Fruit fly (Drosophila melanogaster) whole organism, embryonic: ENCODE data around the gene CG31131.
A peak's percentile ranks its signal among the peaks of the same experiment; 100 is the strongest.

Source experiments
- CG10366 ChIP-seq: fragments of 200-800 bp; sonication (Bioruptor generic); IDR thresholded peaks from 2 replicates; pipeline ENCODE4 v1.3.6; 2022; ENCODE audit warnings: missing biosample characterization, missing genetic modification characterization
- CG11456 ChIP-seq: fragments of 200-800 bp; sonication (Bioruptor generic); IDR thresholded peaks from 3 replicates; pipeline ENCODE4 v1.3.6; 2022; ENCODE audit warnings: missing biosample characterization, missing genetic modification characterization
- CG12236 ChIP-seq: fragments of 200-800 bp; sonication (Bioruptor generic); optimal IDR thresholded peaks from 2 replicates; lab custom pipeline; 2016; ENCODE audit warnings: missing biosample characterization, missing genetic modification characterization
- CG12744 ChIP-seq: fragments of 200-800 bp; sonication (Bioruptor generic); optimal IDR thresholded peaks from 2 replicates; lab custom pipeline; 2016; ENCODE audit warnings: missing biosample characterization, missing genetic modification characterization
- CG13287 ChIP-seq: fragments of 200-800 bp; sonication (Bioruptor generic); IDR thresholded peaks from 2 replicates; pipeline ENCODE4 v1.3.6; 2022; ENCODE audit warnings: missing biosample characterization, missing genetic modification characterization; ENCODE audit not compliant: partially characterized antibody
- CG14441 ChIP-seq: fragments of 200-800 bp; sonication (Bioruptor generic); IDR thresholded peaks from 2 replicates; pipeline ENCODE4 v1.3.6; 2022; ENCODE audit warnings: missing biosample characterization, missing genetic modification characterization
- CG17328 ChIP-seq: fragments of 200-800 bp; sonication (Bioruptor generic); IDR thresholded peaks from 2 replicates; pipeline ENCODE4 v1.3.6; 2022; ENCODE audit warnings: missing biosample characterization, missing genetic modification characterization
- CG2199 ChIP-seq: fragments of 200-800 bp; sonication (Bioruptor generic); IDR thresholded peaks from 3 replicates; pipeline ENCODE4 v1.3.6; 2022; ENCODE audit warnings: missing biosample characterization, missing genetic modification characterization
- CG33557 ChIP-seq: fragments of 200-800 bp; sonication (Bioruptor generic); optimal IDR thresholded peaks from 2 replicates; lab custom pipeline; 2019; ENCODE audit warnings: missing biosample characterization, mild to moderate bottlenecking, missing genetic modification characterization, moderate library complexity
- CG34224 ChIP-seq: fragments of 200-800 bp; sonication (Bioruptor generic); IDR thresholded peaks from 3 replicates; pipeline ENCODE4 v1.3.6; 2022; ENCODE audit warnings: missing biosample characterization, missing genetic modification characterization; ENCODE audit not compliant: partially characterized antibody
- CG34422 ChIP-seq: fragments of 200-800 bp; sonication (Bioruptor generic); IDR thresholded peaks from 3 replicates; pipeline ENCODE4 v1.3.6; 2022; ENCODE audit warnings: missing biosample characterization, missing genetic modification characterization
- CG6689 ChIP-seq: fragments of 200-800 bp; sonication (Bioruptor generic); IDR thresholded peaks from 2 replicates; pipeline ENCODE4 v1.3.6; 2022; ENCODE audit warnings: missing biosample characterization, missing genetic modification characterization
- CG6854 ChIP-seq: fragments of 200-800 bp; sonication (Bioruptor generic); optimal IDR thresholded peaks from 3 replicates; lab custom pipeline; 2017; ENCODE audit warnings: missing biosample characterization, mild to moderate bottlenecking, missing genetic modification characterization
- CG8388 ChIP-seq: fragments of 200-800 bp; sonication (Bioruptor generic); optimal IDR thresholded peaks from 2 replicates; lab custom pipeline; 2019; ENCODE audit warnings: missing biosample characterization, mild to moderate bottlenecking, missing genetic modification characterization, moderate library complexity
- CTCF ChIP-seq: fragments of 200-800 bp; sonication (Bioruptor generic); optimal IDR thresholded peaks from 2 replicates; lab custom pipeline; 2017; ENCODE audit warnings: missing biosample characterization, mild to moderate bottlenecking, missing genetic modification characterization, moderate library complexity
- Doc3 ChIP-seq: fragments of 200-800 bp; sonication (Bioruptor generic); IDR thresholded peaks from 3 replicates; pipeline ENCODE4 v1.3.6; 2022; ENCODE audit warnings: missing biosample characterization, missing genetic modification characterization; ENCODE audit not compliant: partially characterized antibody
- E2f2 ChIP-seq: fragments of 200-800 bp; sonication (Bioruptor generic); IDR thresholded peaks from 2 replicates; pipeline ENCODE4 v1.3.6; 2022; ENCODE audit warnings: missing biosample characterization, missing genetic modification characterization
- Eip74EF ChIP-seq, 2 experiments: fragments of 200-800 bp in 1 of 2; fragments of >200 bp in 1 of 2; sonication (Bioruptor generic) in 1 of 2; optimal IDR thresholded peaks; 2 replicates each; lab custom pipeline; 2017 to 2019; ENCODE audit warnings: missing biosample characterization in 2 of 2, missing genetic modification characterization in 2 of 2, mild to moderate bottlenecking in 1 of 2, moderate library complexity in 1 of 2
- Ets65A ChIP-seq: fragments of 200-800 bp; sonication (Bioruptor generic); peaks from one replicate; lab custom pipeline; 2016; ENCODE audit warnings: missing biosample characterization, missing genetic modification characterization
- Fer3 ChIP-seq: fragments of 200-800 bp; sonication (Bioruptor generic); optimal IDR thresholded peaks from 2 replicates; lab custom pipeline; 2018; ENCODE audit warnings: missing biosample characterization, mild to moderate bottlenecking, missing genetic modification characterization, moderate library complexity
- Meics ChIP-seq: fragments of 200-800 bp; sonication (Bioruptor generic); optimal IDR thresholded peaks from 2 replicates; lab custom pipeline; 2017; ENCODE audit warnings: missing biosample characterization, mild to moderate bottlenecking, missing genetic modification characterization
- Mes4 ChIP-seq: fragments of 200-800 bp; sonication (Bioruptor generic); optimal IDR thresholded peaks from 2 replicates; lab custom pipeline; 2016; ENCODE audit warnings: missing biosample characterization, missing genetic modification characterization
- Nf-YB ChIP-seq: fragments of 200-800 bp; sonication (Bioruptor generic); optimal IDR thresholded peaks from 3 replicates; lab custom pipeline; 2019; ENCODE audit warnings: missing biosample characterization, mild to moderate bottlenecking, missing genetic modification characterization, moderate library complexity
- Rfx ChIP-seq: fragments of 200-800 bp; sonication (Bioruptor generic); IDR thresholded peaks from 2 replicates; pipeline ENCODE4 v1.3.6; 2022; ENCODE audit warnings: missing biosample characterization, missing genetic modification characterization
- Scr ChIP-seq: fragments of 200-800 bp; sonication (Bioruptor generic); IDR thresholded peaks from 2 replicates; pipeline ENCODE4 v1.3.6; 2022; ENCODE audit warnings: missing biosample characterization, missing genetic modification characterization; ENCODE audit not compliant: partially characterized antibody
- Sox100B ChIP-seq: fragments of 200-800 bp; sonication (Bioruptor generic); optimal IDR thresholded peaks from 3 replicates; lab custom pipeline; 2018; ENCODE audit warnings: missing biosample characterization, mild to moderate bottlenecking, missing genetic modification characterization
- Sry-β ChIP-seq: fragments of 200-800 bp; sonication (Bioruptor generic); optimal IDR thresholded peaks from 2 replicates; lab custom pipeline; 2018; ENCODE audit warnings: missing biosample characterization, mild to moderate bottlenecking, missing genetic modification characterization, moderate library complexity
- abd-A ChIP-seq: fragments of 200-800 bp; sonication (Bioruptor generic); optimal IDR thresholded peaks from 3 replicates; lab custom pipeline; 2019; ENCODE audit warnings: missing biosample characterization, mild to moderate bottlenecking, missing genetic modification characterization, moderate library complexity
- az2 ChIP-seq: fragments of 200-800 bp; sonication (Bioruptor generic); optimal IDR thresholded peaks from 3 replicates; lab custom pipeline; 2016; ENCODE audit warnings: missing biosample characterization, missing genetic modification characterization
- bcd ChIP-seq: fragments of 200-800 bp; sonication (Bioruptor generic); optimal IDR thresholded peaks from 2 replicates; lab custom pipeline; 2017; ENCODE audit warnings: missing biosample characterization, mild to moderate bottlenecking, missing genetic modification characterization
- bsh ChIP-seq, 2 experiments: fragments of 200-800 bp; sonication (Bioruptor generic); optimal IDR thresholded peaks; 2 replicates each; lab custom pipeline; 2017 to 2018; ENCODE audit warnings: mild to moderate bottlenecking in 2 of 2, missing biosample characterization in 2 of 2, missing genetic modification characterization in 2 of 2, moderate library complexity in 1 of 2
- btn ChIP-seq: fragments of 200-800 bp; sonication (Bioruptor generic); optimal IDR thresholded peaks from 2 replicates; lab custom pipeline; 2016; ENCODE audit warnings: missing biosample characterization, missing genetic modification characterization
- chif ChIP-seq, 2 experiments: fragments of 200-800 bp; sonication (Bioruptor generic); optimal IDR thresholded peaks; 3 replicates each; lab custom pipeline; 2016; ENCODE audit warnings: missing biosample characterization in 2 of 2, missing genetic modification characterization in 2 of 2
- dmrt11E ChIP-seq: fragments of 200-800 bp; sonication (Bioruptor generic); optimal IDR thresholded peaks from 3 replicates; lab custom pipeline; 2018; ENCODE audit warnings: missing biosample characterization, mild to moderate bottlenecking, missing genetic modification characterization, moderate library complexity
- eve ChIP-seq, 2 experiments: fragments of >200 bp; optimal IDR thresholded peaks; 2 replicates each; lab custom pipeline; 2017; ENCODE audit warnings: missing biosample characterization in 2 of 2, missing genetic modification characterization in 2 of 2
- ewg ChIP-seq: fragments of 200-800 bp; sonication (Bioruptor generic); optimal IDR thresholded peaks from 3 replicates; lab custom pipeline; 2017; ENCODE audit warnings: mild to moderate bottlenecking, missing biosample characterization, missing genetic modification reagents, missing genetic modification characterization
- her ChIP-seq: fragments of 200-800 bp; sonication (Bioruptor generic); optimal IDR thresholded peaks from 2 replicates; lab custom pipeline; 2016; ENCODE audit warnings: missing biosample characterization, missing genetic modification characterization
- klu ChIP-seq: fragments of 200-800 bp; sonication (Bioruptor generic); IDR thresholded peaks from 2 replicates; pipeline ENCODE4 v1.3.6; 2022; ENCODE audit warnings: missing biosample characterization, missing genetic modification characterization
- oc ChIP-seq: fragments of 200-800 bp; sonication (Bioruptor generic); optimal IDR thresholded peaks from 2 replicates; lab custom pipeline; 2018; ENCODE audit warnings: missing biosample characterization, mild to moderate bottlenecking, missing genetic modification characterization, moderate library complexity
- pan ChIP-seq, 4 experiments: fragments of >200 bp in 3 of 4; fragments of 200-800 bp in 1 of 4; sonication (Bioruptor generic) in 1 of 4; optimal IDR thresholded peaks in 3 of 4; IDR thresholded peaks in 1 of 4; 2 replicates each; pipeline versions ENCODE4 v1.3.6 to Lab custom; 2017 to 2022; ENCODE audit warnings: missing biosample characterization in 2 of 4, missing genetic modification characterization in 2 of 4, mixed read lengths in 1 of 4
- ranshi ChIP-seq: fragments of 200-800 bp; sonication (Bioruptor generic); IDR thresholded peaks from 2 replicates; pipeline ENCODE4 v1.3.6; 2022; ENCODE audit warnings: missing biosample characterization, missing genetic modification characterization
- rib ChIP-seq: fragments of 200-800 bp; sonication (Bioruptor generic); IDR thresholded peaks from 2 replicates; pipeline ENCODE4 v1.3.6; 2022; ENCODE audit warnings: missing biosample characterization, missing genetic modification characterization
- row ChIP-seq: fragments of 200-800 bp; sonication (Bioruptor generic); IDR thresholded peaks from 3 replicates; pipeline ENCODE4 v1.3.6; 2022; ENCODE audit warnings: missing biosample characterization, missing genetic modification characterization
- scrt ChIP-seq: fragments of 200-800 bp; sonication (Bioruptor generic); optimal IDR thresholded peaks from 2 replicates; lab custom pipeline; 2018; ENCODE audit warnings: missing biosample characterization, mild to moderate bottlenecking, missing genetic modification characterization, moderate library complexity
- sens ChIP-seq: fragments of 200-800 bp; sonication (Bioruptor generic); peaks from one replicate; lab custom pipeline; 2016; ENCODE audit warnings: missing biosample characterization, missing genetic modification characterization
- stc ChIP-seq: fragments of 200-800 bp; sonication (Bioruptor generic); IDR thresholded peaks from 2 replicates; pipeline ENCODE4 v1.3.6; 2022; ENCODE audit warnings: missing biosample characterization, missing genetic modification characterization
- sug ChIP-seq: fragments of 200-800 bp; optimal IDR thresholded peaks from 2 replicates; lab custom pipeline; 2019; ENCODE audit warnings: missing biosample characterization, mild to moderate bottlenecking, missing genetic modification characterization, moderate library complexity
- trh ChIP-seq: fragments of 200-800 bp; sonication (Bioruptor generic); optimal IDR thresholded peaks from 2 replicates; lab custom pipeline; 2016; ENCODE audit warnings: missing biosample characterization, missing genetic modification characterization
- vnd ChIP-seq: fragments of 200-800 bp; sonication (Bioruptor generic); IDR thresholded peaks from 3 replicates; pipeline ENCODE4 v1.3.6; 2022; ENCODE audit warnings: missing biosample characterization, missing genetic modification characterization; ENCODE audit not compliant: partially characterized antibody
- vvl ChIP-seq: fragments of 200-800 bp; sonication (Bioruptor generic); IDR thresholded peaks from 2 replicates; pipeline ENCODE4 v1.3.6; 2022; ENCODE audit warnings: missing biosample characterization, missing genetic modification characterization

Gene CG31131

dm6 chr3R:27987329-27987728, 24.3 kb upstream of the CG31131 start (continued):
- TF ChIP-seq Rfx (GFP tag; lab: Robert Waterston, UW): peak; percentile 84
- TF ChIP-seq CG13287 (GFP tag; lab: Robert Waterston, UW): no peak
- TF ChIP-seq CG12744 (GFP tag; lab: Kevin White, UChicago): no peak
- peak; percentile 30; the same call in 1 of the 2 replicates for TF ChIP-seq rib (GFP tag; lab: Robert Waterston, UW)
- peak; percentile 32 for TF ChIP-seq trh (GFP tag; lab: Kevin White, UChicago)
- TF ChIP-seq az2 (GFP tag; lab: Kevin White, UChicago): peak; percentile 57
- peak; percentile 68 for TF ChIP-seq CG8388 (GFP tag; lab: Kevin White, UChicago)
- TF ChIP-seq CG33557 (GFP tag; lab: Kevin White, UChicago): no peak
- peak; percentile 58 for TF ChIP-seq Nf-YB (GFP tag; lab: Kevin White, UChicago)
- TF ChIP-seq CG10366 (GFP tag; lab: Robert Waterston, UW): peak; percentile 62
- no peak for TF ChIP-seq pan (optimal IDR thresholded peaks at IDR 0.05; lab: Kevin White, UChicago)
- TF ChIP-seq pan (GFP tag; optimal IDR thresholded peaks at IDR 0.05 in 1 of 2, IDR thresholded peaks at IDR 0.05 in 1 of 2): peak in 1 of 2 experiments; percentile 72
- no peak for TF ChIP-seq Mes4
- TF ChIP-seq abd-A (tag; lab: Kevin White, UChicago): no peak
- TF ChIP-seq oc: peak; percentile 11
- peak; percentile 71 for TF ChIP-seq CG17328
- peak; percentile 73 for TF ChIP-seq vvl (GFP tag; lab: Robert Waterston, UW)
- TF ChIP-seq CTCF: no peak
- peak; percentile 36 for TF ChIP-seq scrt
- TF ChIP-seq vnd (GFP tag; lab: Robert Waterston, UW): no peak
- peak; percentile 34 for TF ChIP-seq ewg (GFP tag; lab: Kevin White, UChicago)
- TF ChIP-seq bsh (GFP tag; optimal IDR thresholded peaks at IDR 0.05; lab: Kevin White, UChicago): peak in 1 of 2 experiments; percentile 74
- TF ChIP-seq CG34422 (GFP tag; lab: Robert Waterston, UW): peak; percentile 60; the same call in 2 of the 3 replicates
- peak; percentile 85 for TF ChIP-seq row (GFP tag; lab: Robert Waterston, UW)
- peak; percentile 41 for TF ChIP-seq sug (tag; lab: Kevin White, UChicago)
- no peak for TF ChIP-seq CG6854 (GFP tag; lab: Kevin White, UChicago)
- TF ChIP-seq CG2199 (GFP tag; lab: Robert Waterston, UW): no peak
- no peak for TF ChIP-seq Scr (GFP tag; lab: Robert Waterston, UW)
- no peak for TF ChIP-seq CG34224 (GFP tag; lab: Robert Waterston, UW)
- peak; percentile 49 for TF ChIP-seq Sox100B
- TF ChIP-seq ranshi (GFP tag; lab: Robert Waterston, UW): peak; percentile 75
- TF ChIP-seq Eip74EF (GFP tag; optimal IDR thresholded peaks at IDR 0.05; lab: Kevin White, UChicago): peak in 1 of 2 experiments; percentile 56
- peak in 1 of 2 experiments; percentile 76 for TF ChIP-seq eve (GFP tag; optimal IDR thresholded peaks at IDR 0.05; lab: Kevin White, UChicago)
- peak; percentile 61 for TF ChIP-seq CG6689
- TF ChIP-seq CG11456 (GFP tag; lab: Robert Waterston, UW): 0 out of 3 replicates have a peak, but pooled peaks have one; percentile 60
- TF ChIP-seq stc (GFP tag; lab: Robert Waterston, UW): 0 out of 2 replicates have a peak, but pooled peaks have one; percentile 38
- TF ChIP-seq btn: no peak
- peak; percentile 46 for TF ChIP-seq dmrt11E
- TF ChIP-seq sens (GFP tag; lab: Kevin White, UChicago): peak; percentile 50
- TF ChIP-seq bcd (GFP tag; lab: Kevin White, UChicago): peak; percentile 66
- peak; percentile 36; the same call in 1 of the 2 replicates for TF ChIP-seq CG14441 (GFP tag; lab: Robert Waterston, UW)
- TF ChIP-seq E2f2 (GFP tag; lab: Robert Waterston, UW): peak; percentile 56; the same call in 1 of the 2 replicates
- TF ChIP-seq Meics (GFP tag; lab: Kevin White, UChicago): peak; percentile 81
- no peak for TF ChIP-seq Doc3 (GFP tag; lab: Robert Waterston, UW)
- no peak for TF ChIP-seq her (GFP tag; lab: Kevin White, UChicago)
- TF ChIP-seq Sry-β: no peak
- TF ChIP-seq Fer3 (tag; lab: Kevin White, UChicago): peak; percentile 69
- TF ChIP-seq Ets65A: no peak
- TF ChIP-seq klu (GFP tag; lab: Robert Waterston, UW): peak; percentile 69
- peak in 1 of 2 experiments; percentile 7 for TF ChIP-seq chif (GFP tag; optimal IDR thresholded peaks at IDR 0.05; lab: Kevin White, UChicago)
- TF ChIP-seq CG12236 (GFP tag; lab: Kevin White, UChicago): no peak
